Worm (Caenorhabditis elegans) whole organism, L3 larva: Measurements from ENCODE around the gene Y44F5A.1.

Experiments used
- R02D3.7 ChIP-seq: fragments of 150-350 bp; optimal IDR thresholded peaks from 2 replicates; lab custom pipeline; 2014; ENCODE audit warnings: missing biosample characterization, missing genetic modification characterization
- ZK546.5 ChIP-seq: sonication (generic microtip); optimal IDR thresholded peaks from 2 replicates; lab custom pipeline; 2017; ENCODE audit warnings: missing biosample characterization, missing genetic modification characterization
- ama-1 ChIP-seq: fragments of 150-350 bp; optimal IDR thresholded peaks from 2 replicates; lab custom pipeline; 2018
- ceh-16 ChIP-seq: sonication (generic microtip); optimal IDR thresholded peaks from 2 replicates; lab custom pipeline; 2017; ENCODE audit warnings: missing biosample characterization, missing genetic modification characterization
- ceh-82 ChIP-seq: fragments of 150-350 bp; optimal IDR thresholded peaks from 2 replicates; lab custom pipeline; 2014; ENCODE audit warnings: missing biosample characterization, missing genetic modification characterization
- ceh-9 ChIP-seq: sonication (generic microtip); optimal IDR thresholded peaks from 2 replicates; lab custom pipeline; 2018; ENCODE audit warnings: missing biosample characterization, missing genetic modification characterization
- daf-12 ChIP-seq: fragments of 150-350 bp; optimal IDR thresholded peaks from 2 replicates; lab custom pipeline; 2014; ENCODE audit warnings: missing biosample characterization, missing genetic modification reagents, missing genetic modification characterization
- egl-5 ChIP-seq: fragments of 150-350 bp; optimal IDR thresholded peaks from 2 replicates; lab custom pipeline; 2017; ENCODE audit warnings: missing biosample characterization, missing genetic modification reagents, missing genetic modification characterization, inconsistent platforms
- elt-1 ChIP-seq: fragments of 150-350 bp; optimal IDR thresholded peaks from 2 replicates; lab custom pipeline; 2014; ENCODE audit warnings: missing biosample characterization, missing genetic modification characterization
- elt-2 ChIP-seq: sonication (generic microtip); optimal IDR thresholded peaks from 2 replicates; lab custom pipeline; 2016; ENCODE audit warnings: missing genetic modification reagents, mild to moderate bottlenecking, missing genetic modification characterization, missing compliant biosample characterization
- elt-3 ChIP-seq, 3 experiments: fragments of 150-350 bp in 1 of 3; sonication (generic microtip) in 2 of 3; optimal IDR thresholded peaks; 2 replicates in 2 of 3; 4 replicates in 1 of 3; lab custom pipeline; 2014 to 2017; ENCODE audit warnings: missing biosample characterization in 3 of 3, missing genetic modification characterization in 3 of 3
- fkh-2 ChIP-seq: fragments of 150-350 bp; optimal IDR thresholded peaks from 2 replicates; lab custom pipeline; 2014; ENCODE audit warnings: missing biosample characterization, missing genetic modification reagents, missing genetic modification characterization
- fos-1 ChIP-seq: fragments of 150-350 bp; optimal IDR thresholded peaks from 2 replicates; lab custom pipeline; 2014; ENCODE audit warnings: missing biosample characterization, missing genetic modification characterization
- hmg-11 ChIP-seq: sonication (generic microtip); optimal IDR thresholded peaks from 2 replicates; lab custom pipeline; 2016; ENCODE audit warnings: missing genetic modification characterization, missing compliant biosample characterization
- lin-15B ChIP-seq: fragments of 150-350 bp; optimal IDR thresholded peaks from 2 replicates; lab custom pipeline; 2014; ENCODE audit warnings: missing biosample characterization, missing genetic modification characterization
- lin-39 ChIP-seq: fragments of 150-350 bp; optimal IDR thresholded peaks from 2 replicates; lab custom pipeline; 2018; ENCODE audit warnings: missing biosample characterization, missing genetic modification reagents, missing genetic modification characterization
- lsy-12 ChIP-seq: sonication (generic microtip); optimal IDR thresholded peaks from 2 replicates; lab custom pipeline; 2016; ENCODE audit warnings: mild to moderate bottlenecking, missing genetic modification characterization, missing compliant biosample characterization
- mdl-1 ChIP-seq: fragments of 150-350 bp; optimal IDR thresholded peaks from 2 replicates; lab custom pipeline; 2014; ENCODE audit warnings: missing biosample characterization, missing genetic modification characterization
- mml-1 ChIP-seq: fragments of 150-350 bp; sonication (generic microtip); optimal IDR thresholded peaks from 3 replicates; lab custom pipeline; 2014; ENCODE audit warnings: missing biosample characterization, missing genetic modification characterization
- nfya-1 ChIP-seq: sonication (generic microtip); optimal IDR thresholded peaks from 2 replicates; lab custom pipeline; 2017; ENCODE audit warnings: missing genetic modification characterization, mild to moderate bottlenecking, missing compliant biosample characterization, antibody characterized with exemption, moderate library complexity; ENCODE audit not compliant: insufficient read depth
- nhr-11 ChIP-seq: fragments of 150-350 bp; optimal IDR thresholded peaks from 2 replicates; lab custom pipeline; 2014; ENCODE audit warnings: missing biosample characterization, missing genetic modification characterization
- nhr-12 ChIP-seq: fragments of 150-350 bp; optimal IDR thresholded peaks from 2 replicates; lab custom pipeline; 2014; ENCODE audit warnings: missing biosample characterization, missing genetic modification characterization
- nhr-23 ChIP-seq: fragments of 150-350 bp; optimal IDR thresholded peaks from 2 replicates; lab custom pipeline; 2014; ENCODE audit warnings: missing biosample characterization, missing genetic modification reagents, missing genetic modification characterization
- nhr-237 ChIP-seq: fragments of 150-350 bp; optimal IDR thresholded peaks from 2 replicates; lab custom pipeline; 2014; ENCODE audit warnings: missing biosample characterization, missing genetic modification characterization
- nhr-25 ChIP-seq: sonication (generic microtip); optimal IDR thresholded peaks from 2 replicates; lab custom pipeline; 2017; ENCODE audit warnings: missing biosample characterization, missing genetic modification characterization
- nhr-43 ChIP-seq: sonication (generic microtip); optimal IDR thresholded peaks from 2 replicates; lab custom pipeline; 2016; ENCODE audit warnings: mild to moderate bottlenecking, missing genetic modification characterization, missing compliant biosample characterization; ENCODE audit not compliant: poor library complexity, severe bottlenecking
- nhr-67 ChIP-seq: fragments of 150-350 bp; optimal IDR thresholded peaks from 2 replicates; lab custom pipeline; 2014; ENCODE audit warnings: missing biosample characterization, missing genetic modification characterization
- nhr-76 ChIP-seq: fragments of 150-350 bp; sonication (generic microtip); optimal IDR thresholded peaks from 5 replicates; lab custom pipeline; 2014; ENCODE audit warnings: missing biosample characterization, missing genetic modification characterization
- nhr-77 ChIP-seq: fragments of 150-350 bp; optimal IDR thresholded peaks from 2 replicates; lab custom pipeline; 2014; ENCODE audit warnings: missing biosample characterization, missing genetic modification characterization
- pha-4 ChIP-seq: fragments of 150-350 bp; optimal IDR thresholded peaks from 2 replicates; lab custom pipeline; 2014; ENCODE audit warnings: missing biosample characterization, missing genetic modification reagents, missing genetic modification characterization
- sea-2 ChIP-seq: fragments of 150-350 bp; sonication (generic microtip); optimal IDR thresholded peaks from 4 replicates; lab custom pipeline; 2014; ENCODE audit warnings: missing biosample characterization, missing genetic modification reagents, missing genetic modification characterization
- skn-1 ChIP-seq: fragments of 150-350 bp; optimal IDR thresholded peaks from 2 replicates; lab custom pipeline; 2014; ENCODE audit warnings: missing biosample characterization, missing genetic modification characterization
- snpc-4 ChIP-seq: fragments of 150-350 bp; optimal IDR thresholded peaks from 2 replicates; lab custom pipeline; 2014; ENCODE audit warnings: missing biosample characterization, missing genetic modification characterization
- tbx-2 ChIP-seq: sonication (generic microtip); optimal IDR thresholded peaks from 2 replicates; lab custom pipeline; 2016; ENCODE audit warnings: mild to moderate bottlenecking, missing genetic modification characterization, missing compliant biosample characterization
- unc-39 ChIP-seq: sonication (generic microtip); optimal IDR thresholded peaks from 4 replicates; lab custom pipeline; 2017; ENCODE audit warnings: missing biosample characterization, missing genetic modification characterization
- zag-1 ChIP-seq: fragments of 150-350 bp; optimal IDR thresholded peaks from 2 replicates; lab custom pipeline; 2014; ENCODE audit warnings: missing biosample characterization, missing genetic modification characterization

Y44F5A.1 gene

ce11 chrIII:4265892-4266291 lies 18.4 kb upstream of the Y44F5A.1 start:
- TF ChIP-seq zag-1 (tag; lab: Kevin White, UChicago) (no peak), lin-39 (no peak), ceh-82 (no peak), elt-2 (tag; lab: Kevin White, UChicago) (no peak), ZK546.5 (tag; lab: Kevin White, UChicago) (no peak), ceh-16 (tag; lab: Kevin White, UChicago) (no peak), fos-1 (tag; lab: Kevin White, UChicago) (no peak), nfya-1 (tag; lab: Kevin White, UChicago) (no peak), hmg-11 (no peak), daf-12 (tag; lab: Kevin White, UChicago) (no peak), mdl-1 (tag; lab: Kevin White, UChicago) (no peak)

- TF ChIP-seq ceh-9 (tag; lab: Kevin White, UChicago) (no peak), egl-5 (tag; lab: Kevin White, UChicago) (no peak), sea-2 (GFP tag; lab: Kevin White, UChicago) (no peak), nhr-12 (no peak), nhr-237 (no peak), R02D3.7 (no peak), nhr-67 (no peak), elt-3 (tag; optimal IDR thresholded peaks at IDR 0.05; lab: Kevin White, UChicago) (no peak)
Measured at ce11 chrIII:4263048-4263447, 15.6 kb upstream of the Y44F5A.1 start, which contains the start of gene T08A11.1. T08A11.1 (minus strand) TSS chrIII:4263148.

ce11 chrIII:4257896-4258295 lies 10.4 kb upstream of the Y44F5A.1 start:
- no peak for TF ChIP-seq skn-1 (tag; lab: Kevin White, UChicago)
- no peak for TF ChIP-seq hmg-11
- no peak for TF ChIP-seq nhr-43 (tag; lab: Kevin White, UChicago)
- no peak for TF ChIP-seq nhr-77 (tag; lab: Kevin White, UChicago)
- no peak for TF ChIP-seq lsy-12 (tag; lab: Kevin White, UChicago)
- TF ChIP-seq nhr-25 (tag; lab: Kevin White, UChicago) = no peak
- TF ChIP-seq fkh-2 = no peak
- no peak for TF ChIP-seq mdl-1 (tag; lab: Kevin White, UChicago)
- TF ChIP-seq ZK546.5 (tag; lab: Kevin White, UChicago) = no peak
- no peak for TF ChIP-seq ceh-16 (tag; lab: Kevin White, UChicago)
- no peak for TF ChIP-seq ceh-82
- no peak for TF ChIP-seq elt-3 (tag; optimal IDR thresholded peaks at IDR 0.05; lab: Kevin White, UChicago)
- TF ChIP-seq unc-39 (tag; lab: Kevin White, UChicago) = no peak
- no peak for TF ChIP-seq elt-1 (tag; lab: Kevin White, UChicago)

- TF ChIP-seq nfya-1 (tag; lab: Kevin White, UChicago) (no peak), R02D3.7 (no peak), mml-1 (tag; lab: Kevin White, UChicago) (no peak), unc-39 (tag; lab: Kevin White, UChicago) (no peak), nhr-23 (tag; lab: Kevin White, UChicago) (no peak), lin-15B (no peak), nhr-76 (tag; lab: Kevin White, UChicago) (no peak), egl-5 (tag; lab: Kevin White, UChicago) (no peak), ZK546.5 (tag; lab: Kevin White, UChicago) (no peak), tbx-2 (tag; lab: Kevin White, UChicago) (no peak), snpc-4 (tag; lab: Kevin White, UChicago) (no peak), elt-1 (tag; lab: Kevin White, UChicago) (no peak), fos-1 (tag; lab: Kevin White, UChicago) (no peak), nhr-43 (tag; lab: Kevin White, UChicago) (no peak), nhr-237 (no peak), nhr-11 (tag; lab: Kevin White, UChicago) (no peak), pha-4 (tag; lab: Kevin White, UChicago) (no peak), ceh-82 (no peak), ama-1 (lab: Kevin White, UChicago) (no peak), elt-3 (tag; optimal IDR thresholded peaks at IDR 0.05; lab: Kevin White, UChicago) (no peak)
- TF ChIP-seq, all 47 proteins: peak for 0
Measured at ce11 chrIII:4244285-4244684, 3.2 kb downstream of the Y44F5A.1 start, which contains the start of gene zhit-2. zhit-2 (minus strand) TSS chrIII:4244385.
